Fruit fly (Drosophila melanogaster): Measurements from ENCODE around the gene shf.

DNA sequence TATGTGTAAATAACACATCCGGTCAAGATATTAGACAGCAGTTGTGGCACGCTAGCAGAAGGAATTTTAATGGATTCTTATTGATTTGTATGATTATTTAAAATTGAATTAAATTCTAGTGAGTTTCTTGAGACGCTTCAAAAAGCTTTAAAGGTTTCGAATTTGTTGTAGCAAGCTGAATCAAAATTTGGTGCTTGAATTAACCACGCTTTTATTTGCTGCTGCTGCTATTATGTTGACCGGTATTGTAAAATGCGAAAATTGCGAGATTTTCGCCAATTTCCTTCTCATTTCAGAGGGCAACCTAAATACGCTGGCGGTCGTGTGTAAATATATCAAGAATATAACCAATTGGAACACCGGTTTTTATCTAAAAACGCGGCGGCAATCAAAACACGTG lies 36.3 kb downstream of the shf start:
- TF ChIP-seq ovo (GFP tag; optimal IDR thresholded peaks at IDR 0.05): no peak
- no peak for TF ChIP-seq CG11617 (GFP tag; optimal IDR thresholded peaks at IDR 0.05)
